Fruit fly (Drosophila melanogaster) whole organism, prepupa: ENCODE data around the gene CG14356.

Experiments used
- Blimp-1 ChIP-seq: fragments of 200-800 bp; sonication (Bioruptor generic); optimal IDR thresholded peaks from 3 replicates; lab custom pipeline; 2017; ENCODE audit warnings: missing biosample characterization, missing genetic modification characterization, mild to moderate bottlenecking, moderate library complexity, missing genetic modification reagents
- CG10631 ChIP-seq: fragments of 200-800 bp; sonication (Bioruptor generic); optimal IDR thresholded peaks from 2 replicates; lab custom pipeline; 2016; ENCODE audit warnings: missing biosample characterization, missing genetic modification characterization
- CG11294 ChIP-seq: fragments of 200-800 bp; sonication (Bioruptor generic); IDR thresholded peaks from 2 replicates; pipeline ENCODE4 v1.3.6; 2022; ENCODE audit warnings: missing biosample characterization, missing genetic modification characterization
- CG11762 ChIP-seq: fragments of 200-800 bp; sonication (Bioruptor generic); optimal IDR thresholded peaks from 3 replicates; lab custom pipeline; 2016; ENCODE audit warnings: missing biosample characterization, missing genetic modification characterization; ENCODE audit not compliant: insufficient read depth
- CG11902 ChIP-seq: fragments of 200-800 bp; sonication (Bioruptor generic); optimal IDR thresholded peaks from 3 replicates; lab custom pipeline; 2016; ENCODE audit warnings: missing biosample characterization, missing genetic modification characterization
- CG1621 ChIP-seq: fragments of 200-800 bp; sonication (Bioruptor generic); optimal IDR thresholded peaks from 3 replicates; lab custom pipeline; 2018; ENCODE audit warnings: missing biosample characterization, mild to moderate bottlenecking, missing genetic modification characterization
- CG3032 ChIP-seq: fragments of 200-800 bp; optimal IDR thresholded peaks from 2 replicates; lab custom pipeline; 2019; ENCODE audit warnings: missing biosample characterization, mild to moderate bottlenecking, missing genetic modification characterization, moderate library complexity
- CG31627 ChIP-seq: fragments of 200-800 bp; sonication (Bioruptor generic); optimal IDR thresholded peaks from 3 replicates; lab custom pipeline; 2016; ENCODE audit warnings: missing biosample characterization, missing genetic modification characterization
- CG32006 ChIP-seq: fragments of 200-800 bp; sonication (Bioruptor generic); optimal IDR thresholded peaks from 3 replicates; lab custom pipeline; 2017; ENCODE audit warnings: missing biosample characterization, mild to moderate bottlenecking, missing genetic modification characterization
- CG34406 ChIP-seq: fragments of 200-800 bp; sonication (Bioruptor generic); optimal IDR thresholded peaks from 3 replicates; lab custom pipeline; 2016; ENCODE audit warnings: missing biosample characterization, missing genetic modification characterization
- CG3919 ChIP-seq: fragments of 200-800 bp; sonication (Bioruptor generic); optimal IDR thresholded peaks from 3 replicates; lab custom pipeline; 2016; ENCODE audit warnings: missing biosample characterization, missing genetic modification characterization
- CG6163 ChIP-seq: fragments of 200-800 bp; sonication (Bioruptor generic); IDR thresholded peaks from 3 replicates; pipeline ENCODE4 v1.3.6; 2022; ENCODE audit warnings: missing biosample characterization, missing genetic modification characterization
- CG6276 ChIP-seq: fragments of 200-800 bp; sonication (Bioruptor generic); optimal IDR thresholded peaks from 2 replicates; lab custom pipeline; 2017; ENCODE audit warnings: missing biosample characterization, mild to moderate bottlenecking, missing genetic modification characterization
- CG6792 ChIP-seq: fragments of 200-800 bp; sonication (Bioruptor generic); optimal IDR thresholded peaks from 3 replicates; lab custom pipeline; 2016; ENCODE audit warnings: missing biosample characterization, missing genetic modification characterization
- CG7368 ChIP-seq: fragments of 200-800 bp; sonication (Bioruptor generic); optimal IDR thresholded peaks from 3 replicates; lab custom pipeline; 2016; ENCODE audit warnings: missing biosample characterization, missing genetic modification characterization
- CG8119 ChIP-seq: fragments of 200-800 bp; sonication (Bioruptor generic); IDR thresholded peaks from 3 replicates; pipeline ENCODE4 v1.3.6; 2022; ENCODE audit warnings: missing biosample characterization, missing genetic modification characterization
- CG8319 ChIP-seq: fragments of 200-800 bp; sonication (Bioruptor generic); optimal IDR thresholded peaks from 3 replicates; lab custom pipeline; 2016; ENCODE audit warnings: missing biosample characterization, missing genetic modification characterization
- CG8632 ChIP-seq: fragments of 200-800 bp; sonication (Bioruptor generic); optimal IDR thresholded peaks from 3 replicates; lab custom pipeline; 2016; ENCODE audit warnings: missing biosample characterization, missing genetic modification characterization
- Eip93F ChIP-seq: fragments of 200-800 bp; sonication (Bioruptor generic); optimal IDR thresholded peaks from 2 replicates; lab custom pipeline; 2016; ENCODE audit warnings: missing biosample characterization, mild to moderate bottlenecking, missing genetic modification characterization
- Ets21C ChIP-seq: fragments of 200-800 bp; sonication (Bioruptor generic); optimal IDR thresholded peaks from 3 replicates; lab custom pipeline; 2016; ENCODE audit warnings: missing biosample characterization, missing genetic modification characterization
- Ets96B ChIP-seq: fragments of 200-800 bp; optimal IDR thresholded peaks from 2 replicates; lab custom pipeline; 2019; ENCODE audit warnings: missing biosample characterization, mild to moderate bottlenecking, missing genetic modification characterization, moderate library complexity
- Gug ChIP-seq: fragments of 200-800 bp; sonication (Bioruptor generic); IDR thresholded peaks from 2 replicates; pipeline ENCODE4 v1.3.6; 2022; ENCODE audit warnings: missing biosample characterization, missing genetic modification characterization
- Hr38 ChIP-seq: sonication (Bioruptor generic); optimal IDR thresholded peaks from 2 replicates; lab custom pipeline; 2016; ENCODE audit warnings: missing biosample characterization, missing genetic modification characterization
- Hr39 ChIP-seq: fragments of 200-800 bp; sonication (Bioruptor generic); optimal IDR thresholded peaks from 2 replicates; lab custom pipeline; 2016; ENCODE audit warnings: missing biosample characterization, missing genetic modification characterization
- Hr4 ChIP-seq: fragments of 200-800 bp; sonication (Bioruptor generic); optimal IDR thresholded peaks from 3 replicates; lab custom pipeline; 2016; ENCODE audit warnings: missing biosample characterization, missing genetic modification characterization
- Lpt ChIP-seq: fragments of 200-800 bp; sonication (Bioruptor generic); optimal IDR thresholded peaks from 3 replicates; lab custom pipeline; 2016; ENCODE audit warnings: missing biosample characterization, missing genetic modification characterization
- Met ChIP-seq: fragments of 200-800 bp; sonication (Bioruptor generic); optimal IDR thresholded peaks from 3 replicates; lab custom pipeline; 2016; ENCODE audit warnings: missing biosample characterization, missing genetic modification characterization
- Smox ChIP-seq: fragments of 200-800 bp; sonication (Bioruptor generic); optimal IDR thresholded peaks from 3 replicates; lab custom pipeline; 2016; ENCODE audit warnings: missing biosample characterization, missing genetic modification characterization
- Sox102F ChIP-seq: fragments of 200-800 bp; sonication (Bioruptor generic); optimal IDR thresholded peaks from 2 replicates; lab custom pipeline; 2016; ENCODE audit warnings: missing biosample characterization, mild to moderate bottlenecking, missing genetic modification characterization
- Sox14 ChIP-seq: fragments of 200-800 bp; sonication (Bioruptor generic); optimal IDR thresholded peaks from 3 replicates; lab custom pipeline; 2016; ENCODE audit warnings: missing biosample characterization, missing genetic modification characterization
- Sox15 ChIP-seq: fragments of 200-800 bp; sonication (Bioruptor generic); optimal IDR thresholded peaks from 3 replicates; lab custom pipeline; 2016; ENCODE audit warnings: missing biosample characterization, missing genetic modification characterization
- achi ChIP-seq: fragments of 200-800 bp; sonication (Bioruptor generic); optimal IDR thresholded peaks from 3 replicates; lab custom pipeline; 2016; ENCODE audit warnings: missing biosample characterization, missing genetic modification characterization
- cyc ChIP-seq: fragments of 200-800 bp; sonication (Bioruptor generic); optimal IDR thresholded peaks from 3 replicates; lab custom pipeline; 2016; ENCODE audit warnings: missing biosample characterization, missing genetic modification characterization
- dac ChIP-seq: fragments of 200-800 bp; sonication (Bioruptor generic); optimal IDR thresholded peaks from 2 replicates; lab custom pipeline; 2017; ENCODE audit warnings: missing biosample characterization, mild to moderate bottlenecking, missing genetic modification characterization
- eg ChIP-seq: fragments of 200-800 bp; sonication (Bioruptor generic); IDR thresholded peaks from 3 replicates; pipeline ENCODE4 v1.3.6; 2022; ENCODE audit warnings: missing biosample characterization, missing genetic modification characterization
- esn ChIP-seq: fragments of 200-800 bp; sonication (Bioruptor generic); optimal IDR thresholded peaks from 2 replicates; lab custom pipeline; 2016; ENCODE audit warnings: missing biosample characterization, mild to moderate bottlenecking, missing genetic modification characterization, moderate library complexity
- fd59A ChIP-seq: fragments of 200-800 bp; sonication (Bioruptor generic); optimal IDR thresholded peaks from 2 replicates; lab custom pipeline; 2017; ENCODE audit warnings: missing biosample characterization, mild to moderate bottlenecking, missing genetic modification characterization, missing genetic modification reagents
- fd85E ChIP-seq: fragments of 200-800 bp; sonication (Bioruptor generic); optimal IDR thresholded peaks from 3 replicates; lab custom pipeline; 2016; ENCODE audit warnings: missing biosample characterization, missing genetic modification characterization
- fkh ChIP-seq: fragments of 200-800 bp; sonication (Bioruptor generic); optimal IDR thresholded peaks from 3 replicates; lab custom pipeline; 2017; ENCODE audit warnings: missing biosample characterization, mild to moderate bottlenecking, missing genetic modification characterization, moderate library complexity
- lz ChIP-seq: fragments of 200-800 bp; sonication (Bioruptor generic); optimal IDR thresholded peaks from 3 replicates; lab custom pipeline; 2016; ENCODE audit warnings: missing biosample characterization, missing genetic modification characterization
- pdm3 ChIP-seq: fragments of 200-800 bp; sonication (Bioruptor generic); optimal IDR thresholded peaks from 3 replicates; lab custom pipeline; 2016; ENCODE audit warnings: missing biosample characterization, missing genetic modification characterization
- salr ChIP-seq, 2 experiments: fragments of 200-800 bp; sonication (Bioruptor generic); optimal IDR thresholded peaks; 3 replicates each; lab custom pipeline; 2016 to 2018; ENCODE audit warnings: missing biosample characterization in 2 of 2, missing genetic modification characterization in 2 of 2, mild to moderate bottlenecking in 1 of 2
- spab ChIP-seq: fragments of 200-800 bp; sonication (Bioruptor generic); optimal IDR thresholded peaks from 2 replicates; lab custom pipeline; 2017; ENCODE audit warnings: missing biosample characterization, mild to moderate bottlenecking, missing genetic modification characterization, missing genetic modification reagents
- ss ChIP-seq, 2 experiments: fragments of 200-800 bp; sonication (Bioruptor generic); optimal IDR thresholded peaks; 2 replicates in 1 of 2; 3 replicates in 1 of 2; lab custom pipeline; 2017 to 2018; ENCODE audit warnings: mild to moderate bottlenecking in 2 of 2, missing biosample characterization in 2 of 2, missing genetic modification characterization in 2 of 2, moderate library complexity in 1 of 2
- svp ChIP-seq: fragments of 200-800 bp; sonication (Bioruptor generic); peaks from one replicate; lab custom pipeline; 2016; ENCODE audit warnings: missing biosample characterization, missing genetic modification characterization
- topi ChIP-seq: fragments of 200-800 bp; sonication (Bioruptor generic); optimal IDR thresholded peaks from 3 replicates; lab custom pipeline; 2016; ENCODE audit warnings: missing biosample characterization, missing genetic modification characterization
- vri ChIP-seq: fragments of 200-800 bp; sonication (Bioruptor generic); optimal IDR thresholded peaks from 3 replicates; lab custom pipeline; 2016; ENCODE audit warnings: missing biosample characterization, mild to moderate bottlenecking, missing genetic modification characterization

CG14356 gene

DNA sequence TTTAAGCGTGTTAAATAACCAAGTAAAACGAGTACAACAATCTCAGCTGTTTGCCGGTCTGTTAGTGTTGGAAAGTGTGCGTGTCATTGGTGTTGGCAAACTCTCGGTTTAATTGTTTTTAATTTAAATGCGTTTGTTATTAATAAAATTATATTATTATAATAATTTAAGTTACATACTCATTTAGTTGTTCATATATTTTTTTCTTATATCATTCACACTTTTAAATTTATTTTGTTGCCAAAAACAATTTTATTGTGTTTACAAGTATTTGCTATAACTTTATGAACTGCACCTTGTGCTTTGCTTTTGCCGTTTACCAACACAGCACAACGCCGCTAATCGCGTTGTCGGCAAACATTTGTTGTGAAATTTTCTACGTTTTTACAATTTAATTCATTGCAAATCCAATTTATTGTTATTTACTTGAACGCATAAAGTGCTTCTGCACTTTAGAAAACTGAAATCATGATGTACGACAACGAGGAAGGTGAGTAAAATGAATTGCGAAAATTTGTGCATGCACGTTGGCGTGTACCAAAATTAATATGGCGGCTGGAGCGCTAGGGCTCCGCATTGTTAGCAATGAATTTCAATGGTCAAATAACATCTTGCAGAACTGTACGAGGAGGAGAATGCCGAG, 6.3 kb downstream of the CG14356 start, which contains the start of the genes 140up and Polr2B (continued):
- TF ChIP-seq dac (peak; percentile 63), Blimp-1 (GFP tag; lab: Kevin White, UChicago) (peak; percentile 70), CG8119 (GFP tag; lab: Robert Waterston, UW) (peak; percentile 83), Hr39 (GFP tag; lab: Kevin White, UChicago) (peak; percentile 87), CG11294 (GFP tag; lab: Robert Waterston, UW) (peak; percentile 84; the same call in 1 of the 2 replicates), CG3032 (tag; lab: Kevin White, UChicago) (peak; percentile 93), CG6792 (GFP tag; lab: Kevin White, UChicago) (peak; percentile 87), Hr38 (GFP tag; lab: Kevin White, UChicago) (no peak), Sox102F (GFP tag; lab: Kevin White, UChicago) (peak; percentile 79), CG1621 (tag; lab: Kevin White, UChicago) (peak; percentile 51), CG34406 (peak; percentile 92), fkh (peak; percentile 83), achi (GFP tag; lab: Kevin White, UChicago) (peak; percentile 92), Smox (GFP tag; lab: Kevin White, UChicago) (peak; percentile 79), spab (GFP tag; lab: Kevin White, UChicago) (no peak), fd59A (GFP tag; lab: Kevin White, UChicago) (peak; percentile 71), vri (peak; percentile 84), CG32006 (peak; percentile 92), Lpt (GFP tag; lab: Kevin White, UChicago) (peak; percentile 73), cyc (GFP tag; lab: Kevin White, UChicago) (peak; percentile 89), salr (GFP tag; optimal IDR thresholded peaks at IDR 0.05; lab: Kevin White, UChicago) (peak; percentile 49 to 87), lz (GFP tag; lab: Kevin White, UChicago) (peak; percentile 87), Sox14 (peak; percentile 73), Hr4 (GFP tag; lab: Kevin White, UChicago) (peak; percentile 78), Gug (GFP tag; lab: Robert Waterston, UW) (peak; percentile 84), fd85E (GFP tag; lab: Kevin White, UChicago) (peak; percentile 59), Ets21C (GFP tag; lab: Kevin White, UChicago) (peak; percentile 78), Met (peak; percentile 86), eg (GFP tag; lab: Robert Waterston, UW) (peak; percentile 87), CG6276 (GFP tag; lab: Kevin White, UChicago) (no peak), Sox15 (GFP tag; lab: Kevin White, UChicago) (peak; percentile 87), ss (GFP tag; optimal IDR thresholded peaks at IDR 0.05; lab: Kevin White, UChicago) (peak in 1 of 2 experiments; percentile 86), CG31627 (GFP tag; lab: Kevin White, UChicago) (peak; percentile 90), esn (GFP tag; lab: Kevin White, UChicago) (peak; percentile 91)

DNA sequence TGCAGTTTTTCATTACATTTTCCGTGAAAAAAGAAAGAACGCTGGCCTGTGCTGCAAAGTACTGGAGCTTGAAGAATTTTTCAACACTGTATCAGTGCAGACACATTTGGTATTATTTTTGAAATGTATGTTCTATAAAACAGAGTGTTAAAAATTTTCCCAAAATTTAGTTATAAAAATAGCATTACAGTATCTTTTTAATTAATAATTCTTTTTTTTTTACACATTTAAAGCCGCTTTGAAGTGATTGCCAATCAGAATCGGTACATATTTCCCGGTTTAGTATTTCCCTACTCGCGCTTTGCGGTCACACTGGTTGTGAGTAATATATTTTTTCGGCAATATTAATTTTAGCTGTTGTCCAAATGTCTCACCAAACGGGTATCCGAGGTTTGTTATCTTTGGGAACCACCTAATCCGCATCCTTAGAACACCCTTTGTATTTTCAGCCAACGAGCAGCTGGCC, 9.5 kb downstream of the CG14356 start, which contains the start of the genes Abi and twf:
TSS of gene Abi (minus strand) at position 74 of the 466 bp plus-strand sequence.
TSS of gene twf (plus strand) at position 308 of the 466 bp plus-strand sequence.
- TF ChIP-seq CG6163 (peak; percentile 52; the same call in 1 of the 3 replicates), esn (GFP tag; lab: Kevin White, UChicago) (peak; percentile 77), Hr38 (GFP tag; lab: Kevin White, UChicago) (no peak), CG7368 (peak; percentile 35), Hr4 (GFP tag; lab: Kevin White, UChicago) (no peak), CG8632 (GFP tag; lab: Kevin White, UChicago) (peak; percentile 45), Hr39 (GFP tag; lab: Kevin White, UChicago) (peak; percentile 55), Ets96B (tag; lab: Kevin White, UChicago) (no peak), CG8319 (GFP tag; lab: Kevin White, UChicago) (peak; percentile 60), CG11762 (peak; percentile 37), CG3032 (tag; lab: Kevin White, UChicago) (peak; percentile 48), eg (GFP tag; lab: Robert Waterston, UW) (peak; percentile 42; the same call in 2 of the 3 replicates), Met (no peak), CG3919 (GFP tag; lab: Kevin White, UChicago) (peak; percentile 78), CG1621 (tag; lab: Kevin White, UChicago) (peak; percentile 37), CG11294 (GFP tag; lab: Robert Waterston, UW) (no peak), svp (GFP tag; lab: Kevin White, UChicago) (peak; percentile 73), CG6792 (GFP tag; lab: Kevin White, UChicago) (peak; percentile 61), fd85E (GFP tag; lab: Kevin White, UChicago) (no peak), topi (GFP tag; lab: Kevin White, UChicago) (peak; percentile 62), CG31627 (GFP tag; lab: Kevin White, UChicago) (peak; percentile 77), Sox15 (GFP tag; lab: Kevin White, UChicago) (peak; percentile 46), pdm3 (peak; percentile 70), Eip93F (no peak), cyc (GFP tag; lab: Kevin White, UChicago) (peak; percentile 70), CG32006 (no peak), CG10631 (GFP tag; lab: Kevin White, UChicago) (peak; percentile 72), CG11902 (GFP tag; lab: Kevin White, UChicago) (peak; percentile 41)
